Worm (Caenorhabditis elegans): Measurements from ENCODE around the gene fars-2.

DNA sequence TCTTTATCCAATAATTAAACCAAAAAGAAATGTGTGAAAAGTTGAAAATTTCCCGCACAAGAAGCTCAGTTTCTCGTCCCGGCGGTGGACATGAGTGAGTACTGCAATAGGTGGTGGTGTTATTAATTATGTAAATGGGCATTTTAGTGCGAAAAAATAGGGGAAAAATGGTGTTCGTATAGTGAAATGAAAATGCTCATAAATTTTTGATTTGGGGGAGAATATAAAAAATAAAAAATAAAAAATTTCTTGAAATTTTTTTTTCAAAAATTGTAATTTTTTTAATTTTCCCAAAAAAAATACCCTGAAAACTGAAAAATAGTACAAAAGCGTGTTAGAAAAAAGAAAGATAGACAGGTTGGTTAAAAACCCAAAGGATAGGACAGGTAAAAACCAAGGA lies 12.0 kb downstream of the fars-2 start, which contains the start of gene gly-4:
- TF ChIP-seq T22C8.4 (GFP tag; IDR thresholded peaks at IDR 0.05) (no peak), ztf-29 (GFP tag; IDR thresholded peaks at IDR 0.05) (no peak), klf-2 (GFP tag; conservative IDR thresholded peaks at IDR 0.05) (no peak), tab-1 (GFP tag; IDR thresholded peaks at IDR 0.05) (no peak), flt-1 (GFP tag; IDR thresholded peaks at IDR 0.05) (no peak)
